Worm (Caenorhabditis elegans) whole organism, early embryonic: ENCODE measurements around the gene rab-7.
A peak's percentile ranks its signal among the peaks of the same experiment; 100 is the strongest.

ENCODE experiments used
- B0310.2 ChIP-seq: sonication (generic microtip); optimal IDR thresholded peaks from 2 replicates; lab custom pipeline; 2016; ENCODE audit warnings: mild to moderate bottlenecking, missing genetic modification characterization, missing compliant biosample characterization
- F13C5.2 ChIP-seq: sonication (generic microtip); optimal IDR thresholded peaks from 2 replicates; lab custom pipeline; 2017; ENCODE audit warnings: mild to moderate bottlenecking, missing genetic modification characterization, inconsistent platforms, missing compliant biosample characterization
- aly-1 ChIP-seq: sonication (generic microtip); optimal IDR thresholded peaks from 2 replicates; lab custom pipeline; 2016; ENCODE audit warnings: missing genetic modification characterization, missing compliant biosample characterization
- ama-1 ChIP-seq: fragments of 150-350 bp; optimal IDR thresholded peaks from 2 replicates; lab custom pipeline; 2014
- ceh-13 ChIP-seq: fragments of 200-800 bp; sonication (Bioruptor generic); optimal IDR thresholded peaks from 2 replicates; lab custom pipeline; 2018; ENCODE audit warnings: mild to moderate bottlenecking, missing genetic modification characterization, missing compliant biosample characterization
- ceh-36 ChIP-seq: sonication (generic microtip); optimal IDR thresholded peaks from 2 replicates; lab custom pipeline; 2016; ENCODE audit warnings: missing genetic modification characterization, inconsistent platforms, missing compliant biosample characterization
- ets-7 ChIP-seq: sonication (generic microtip); optimal IDR thresholded peaks from 2 replicates; lab custom pipeline; 2016; ENCODE audit warnings: missing genotype, missing genetic modification characterization, missing compliant biosample characterization
- flt-1 ChIP-seq: fragments of 200-800 bp; sonication (Bioruptor generic); IDR thresholded peaks from 2 replicates; pipeline ENCODE4 v1.3.6; 2022; ENCODE audit warnings: missing genetic modification characterization, missing compliant biosample characterization
- hmbx-1 ChIP-seq: sonication (generic microtip); optimal IDR thresholded peaks from 2 replicates; lab custom pipeline; 2016; ENCODE audit warnings: mild to moderate bottlenecking, missing genetic modification characterization, missing compliant biosample characterization
- hmg-4 ChIP-seq: fragments of 200-800 bp; sonication (Bioruptor generic); optimal IDR thresholded peaks from 2 replicates; lab custom pipeline; 2018; ENCODE audit warnings: mild to moderate bottlenecking, missing genetic modification characterization, missing compliant biosample characterization
- hnd-1 ChIP-seq: sonication (generic microtip); optimal IDR thresholded peaks from 2 replicates; lab custom pipeline; 2016; ENCODE audit warnings: missing genetic modification characterization, missing compliant biosample characterization
- pes-1 ChIP-seq: fragments of 200-800 bp; sonication (Bioruptor generic); IDR thresholded peaks from 2 replicates; pipeline ENCODE4 v1.3.6; 2022; ENCODE audit warnings: missing genetic modification reagents, missing genetic modification characterization, missing compliant biosample characterization
- scrt-1 ChIP-seq: fragments of 200-800 bp; sonication (Bioruptor generic); IDR thresholded peaks from 2 replicates; pipeline ENCODE4 v1.3.6; 2022; ENCODE audit warnings: missing genetic modification characterization, missing compliant biosample characterization
- sea-1 ChIP-seq: fragments of 200-800 bp; sonication (Bioruptor generic); conservative IDR thresholded peaks from 2 replicates; pipeline ENCODE4 v1.3.6; 2022; ENCODE audit warnings: missing genetic modification characterization, missing compliant biosample characterization
- tbx-11 ChIP-seq: fragments of 200-800 bp; sonication (Bioruptor generic); IDR thresholded peaks from 2 replicates; pipeline ENCODE4 v1.3.6; 2022; ENCODE audit warnings: missing genetic modification characterization, missing compliant biosample characterization
- tbx-37 ChIP-seq: fragments of 200-800 bp; sonication (Bioruptor generic); conservative IDR thresholded peaks from 2 replicates; pipeline ENCODE4 v1.3.6; 2022; ENCODE audit warnings: missing genetic modification reagents, missing genetic modification characterization, missing compliant biosample characterization
- tra-4 ChIP-seq: sonication (generic microtip); optimal IDR thresholded peaks from 2 replicates; lab custom pipeline; 2017; ENCODE audit warnings: missing genetic modification characterization, missing compliant biosample characterization

Gene rab-7

DNA sequence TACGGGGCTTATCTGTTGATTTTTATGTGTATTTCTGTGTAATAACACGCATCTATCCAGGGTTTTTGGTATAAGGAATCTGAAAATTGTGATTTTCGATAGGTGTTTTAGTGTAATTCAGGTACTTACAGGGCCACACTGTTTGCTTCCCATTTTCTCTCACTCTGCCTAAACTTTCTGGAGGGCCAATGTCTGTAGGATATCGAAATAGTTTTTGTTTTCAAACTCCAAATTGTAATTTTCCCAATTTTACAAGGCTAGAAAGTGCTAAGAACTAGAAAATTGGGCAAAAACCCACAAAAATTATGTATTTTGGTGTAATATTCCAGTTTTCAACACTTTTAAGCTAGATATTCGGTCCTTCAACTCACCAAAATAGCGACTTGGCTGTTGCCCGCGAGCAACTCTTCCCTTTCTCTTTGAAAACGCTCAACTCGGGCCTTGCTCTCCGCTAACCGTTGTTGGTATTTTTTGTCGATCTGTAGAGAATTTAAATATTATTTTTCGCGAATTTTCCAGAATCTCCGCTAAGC lies 10.1 kb upstream of the rab-7 start:
- no peak for TF ChIP-seq aly-1
- TF ChIP-seq hmbx-1: no peak
- TF ChIP-seq pes-1 (GFP tag; lab: Robert Waterston, UW): no peak
- no peak for TF ChIP-seq ets-7 (tag; lab: Kevin White, UChicago)

DNA sequence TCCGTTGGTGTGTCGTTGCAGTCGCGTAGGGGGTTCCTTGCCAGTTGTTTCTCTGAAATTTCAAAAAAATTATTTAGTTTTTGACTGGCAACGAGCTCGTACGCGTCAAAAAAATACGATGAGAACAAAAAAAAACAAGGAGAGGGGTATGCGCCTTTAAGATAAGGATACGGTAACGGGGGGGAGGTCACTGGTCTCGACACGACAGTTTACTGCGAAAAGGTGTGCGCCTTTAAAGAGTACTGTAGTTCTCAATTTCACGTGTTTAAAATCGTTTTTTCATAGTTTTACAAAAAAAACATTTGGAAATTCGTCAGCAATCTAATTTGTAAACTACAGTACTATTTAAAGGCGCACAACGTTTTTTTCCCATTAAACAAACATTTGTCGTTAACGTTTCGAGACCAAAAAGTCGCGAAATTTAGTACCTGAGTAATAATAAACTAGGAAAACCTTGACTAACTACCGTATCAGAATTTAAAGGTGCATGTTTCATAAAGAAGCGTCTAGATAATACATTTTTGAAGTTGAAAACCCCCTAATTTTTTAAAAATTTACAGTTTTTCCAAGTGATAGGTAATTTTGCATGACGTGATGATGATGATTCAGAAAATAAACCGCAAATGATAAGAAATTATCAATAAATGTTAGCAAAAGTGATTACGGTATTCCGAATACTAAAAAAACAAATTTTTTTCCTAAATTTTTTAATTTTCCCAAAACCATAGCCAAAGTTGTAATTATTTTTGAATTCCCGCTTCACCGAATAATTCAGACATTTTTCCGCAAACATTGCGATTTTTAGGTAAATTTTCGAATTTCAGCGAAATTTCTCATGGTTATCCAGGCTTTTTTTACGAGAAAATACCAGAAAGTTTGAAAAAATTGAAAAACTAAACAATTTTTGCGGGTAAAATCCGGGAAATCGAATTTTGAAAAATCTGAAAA lies 7.6 kb upstream of the rab-7 start:
- TF ChIP-seq tbx-37 (GFP tag; lab: Robert Waterston, UW): no peak
- TF ChIP-seq scrt-1: no peak
- TF ChIP-seq ama-1 (lab: Kevin White, UChicago): peak; percentile 85
- TF ChIP-seq hnd-1: no peak
- no peak for TF ChIP-seq flt-1 (GFP tag; lab: Robert Waterston, UW)
- TF ChIP-seq hmbx-1: peak; percentile 44
- TF ChIP-seq B0310.2: peak; percentile 56
- no peak for TF ChIP-seq tra-4
- TF ChIP-seq pes-1 (GFP tag; lab: Robert Waterston, UW): 0 out of 2 replicates have a peak, but pooled peaks have one; percentile 21
- 0 out of 2 replicates have a peak, but pooled peaks have one; percentile 40 for TF ChIP-seq sea-1 (GFP tag; lab: Robert Waterston, UW)
- peak; percentile 23 for TF ChIP-seq hmg-4
- TF ChIP-seq ceh-36 (tag; lab: Kevin White, UChicago): no peak
- no peak for TF ChIP-seq ceh-13 (GFP tag; lab: Kevin White, UChicago)

DNA sequence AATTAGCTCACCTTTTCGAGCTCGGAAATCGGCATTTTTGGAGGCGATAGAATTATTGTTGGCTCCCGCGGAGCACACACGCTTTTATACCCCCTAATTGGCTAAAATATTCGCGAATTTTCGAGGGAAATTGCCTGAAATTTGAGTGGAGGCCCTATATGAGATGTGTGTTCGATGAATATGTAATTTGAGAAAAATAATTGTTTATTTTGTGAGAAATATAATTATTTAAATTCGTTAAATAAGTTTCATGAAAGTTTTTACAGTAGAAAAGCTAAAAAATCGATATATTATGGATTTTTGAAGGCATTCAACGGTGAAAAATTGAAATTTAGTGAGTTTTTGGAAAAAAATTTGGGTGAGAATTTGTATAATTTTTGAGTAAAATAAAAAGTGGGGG lies 6.9 kb upstream of the rab-7 start, which contains the start of gene acbp-6:
Gene acbp-6, minus strand, starts transcription at position 101 of the 400 bp plus-strand sequence.
- no peak for TF ChIP-seq ceh-36 (tag; lab: Kevin White, UChicago)
- TF ChIP-seq hmbx-1: no peak
- no peak for TF ChIP-seq B0310.2
- no peak for TF ChIP-seq pes-1 (GFP tag; lab: Robert Waterston, UW)
- no peak for TF ChIP-seq ama-1 (lab: Kevin White, UChicago)

DNA sequence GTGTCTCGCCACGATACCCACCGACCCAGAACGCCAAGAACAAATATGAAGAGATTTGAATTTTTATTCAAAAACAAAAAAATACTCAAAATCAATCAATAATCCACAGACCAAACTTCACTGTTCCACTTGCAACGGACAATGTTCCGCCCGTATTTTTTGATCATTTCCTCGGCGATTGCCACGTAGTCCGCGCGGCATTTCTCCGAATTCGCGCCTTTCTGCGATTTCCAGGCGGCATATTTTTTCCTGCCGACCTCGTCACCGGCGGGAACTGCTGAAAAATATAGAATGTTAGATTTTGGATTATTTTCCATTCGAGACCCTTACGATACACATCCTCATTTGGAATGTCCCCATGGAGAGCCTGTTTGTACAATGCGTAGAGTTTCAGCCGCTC lies 5.5 kb upstream of the rab-7 start:
- TF ChIP-seq tbx-37 (GFP tag; lab: Robert Waterston, UW) (no peak), hnd-1 (no peak), ceh-13 (GFP tag; lab: Kevin White, UChicago) (no peak), hmbx-1 (no peak), scrt-1 (no peak), ceh-36 (tag; lab: Kevin White, UChicago) (no peak), tbx-11 (GFP tag; lab: Robert Waterston, UW) (no peak), sea-1 (GFP tag; lab: Robert Waterston, UW) (no peak), aly-1 (no peak), F13C5.2 (tag; lab: Kevin White, UChicago) (no peak), B0310.2 (no peak), pes-1 (GFP tag; lab: Robert Waterston, UW) (no peak), ets-7 (tag; lab: Kevin White, UChicago) (no peak), ama-1 (lab: Kevin White, UChicago) (no peak), flt-1 (GFP tag; lab: Robert Waterston, UW) (no peak)

DNA sequence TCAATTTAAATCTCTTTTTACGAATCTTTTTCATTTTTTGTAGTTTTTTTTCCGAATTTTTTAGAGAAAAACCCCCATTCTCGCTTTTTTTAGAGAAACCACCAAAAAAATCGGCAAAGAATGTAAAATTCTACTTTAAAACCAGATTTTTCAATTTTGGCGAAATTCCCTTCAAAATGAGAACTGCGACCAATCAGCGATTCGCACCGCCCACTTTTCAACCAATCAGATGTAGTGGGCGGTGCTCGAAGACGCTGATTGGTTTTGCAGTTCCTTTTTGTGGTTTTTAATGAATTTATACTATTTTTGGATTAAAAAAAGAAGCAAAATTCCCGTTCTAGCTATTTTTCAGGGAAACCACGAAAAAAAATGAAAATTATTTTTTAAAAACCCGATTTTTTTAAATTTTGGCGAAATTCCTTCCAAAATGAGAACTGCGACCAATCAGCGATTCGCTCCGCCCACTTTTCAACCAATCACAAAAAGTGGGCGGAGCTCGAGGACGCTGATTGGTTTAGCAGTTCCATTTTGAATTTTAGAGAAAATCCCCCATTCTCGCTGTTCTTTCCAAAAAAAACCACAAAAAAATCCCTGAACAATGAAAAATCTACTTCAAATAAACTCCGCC lies 4.4 kb upstream of the rab-7 start:
- TF ChIP-seq B0310.2: no peak
- no peak for TF ChIP-seq hmbx-1
- no peak for TF ChIP-seq ama-1 (lab: Kevin White, UChicago)
- no peak for TF ChIP-seq tra-4
- no peak for TF ChIP-seq ceh-36 (tag; lab: Kevin White, UChicago)
- no peak for TF ChIP-seq F13C5.2 (tag; lab: Kevin White, UChicago)
- TF ChIP-seq tbx-11 (GFP tag; lab: Robert Waterston, UW): no peak
- TF ChIP-seq hnd-1: no peak
- no peak for TF ChIP-seq hmg-4
- no peak for TF ChIP-seq ceh-13 (GFP tag; lab: Kevin White, UChicago)
- TF ChIP-seq ets-7 (tag; lab: Kevin White, UChicago): no peak
- no peak for TF ChIP-seq pes-1 (GFP tag; lab: Robert Waterston, UW)
- no peak for TF ChIP-seq scrt-1
- no peak for TF ChIP-seq flt-1 (GFP tag; lab: Robert Waterston, UW)
- no peak for TF ChIP-seq tbx-37 (GFP tag; lab: Robert Waterston, UW)
- no peak for TF ChIP-seq aly-1
- TF ChIP-seq sea-1 (GFP tag; lab: Robert Waterston, UW): no peak

DNA sequence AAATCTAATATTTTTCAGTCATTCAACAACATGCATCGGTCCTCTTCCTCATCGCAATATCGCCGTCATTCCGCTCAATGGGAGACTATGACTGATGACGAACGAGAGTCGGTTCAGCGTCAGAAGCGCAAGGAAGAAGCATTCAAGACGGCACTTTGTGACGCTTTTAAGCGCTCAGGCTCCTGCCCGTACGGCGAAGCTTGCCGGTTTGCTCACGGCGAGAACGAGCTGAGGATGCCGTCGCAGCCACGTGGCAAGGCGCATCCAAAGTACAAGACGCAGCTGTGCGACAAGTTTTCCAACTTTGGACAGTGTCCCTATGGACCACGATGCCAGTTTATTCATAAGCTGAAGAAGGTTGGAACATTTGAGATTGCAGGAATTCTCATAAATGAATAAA lies 2.3 kb upstream of the rab-7 start:
- TF ChIP-seq B0310.2: no peak
- no peak for TF ChIP-seq pes-1 (GFP tag; lab: Robert Waterston, UW)
- TF ChIP-seq ceh-36 (tag; lab: Kevin White, UChicago): no peak
- TF ChIP-seq hmbx-1: no peak
- no peak for TF ChIP-seq ets-7 (tag; lab: Kevin White, UChicago)
- no peak for TF ChIP-seq scrt-1
- TF ChIP-seq tbx-37 (GFP tag; lab: Robert Waterston, UW): no peak
- no peak for TF ChIP-seq aly-1
- no peak for TF ChIP-seq ceh-13 (GFP tag; lab: Kevin White, UChicago)

DNA sequence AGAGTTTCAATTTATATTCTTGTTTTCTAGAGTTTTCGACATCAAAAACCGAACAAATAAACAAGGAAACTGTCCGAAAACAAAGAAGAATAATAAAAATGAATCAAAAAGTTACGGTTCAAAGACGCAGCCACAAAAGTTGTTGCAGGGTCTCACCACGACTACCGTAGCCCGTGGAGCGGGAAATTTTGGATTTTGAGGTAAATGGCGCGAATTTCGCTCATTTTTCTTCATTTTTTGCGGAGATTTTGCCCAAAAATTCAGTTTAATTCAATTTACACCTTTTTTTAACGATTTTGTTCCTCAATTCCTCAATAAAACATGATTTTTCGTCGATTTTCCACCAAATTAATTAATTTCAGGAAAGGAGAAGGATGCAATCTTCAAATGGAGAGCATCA lies 1.5 kb upstream of the rab-7 start, which contains the start of gene mex-1:
Gene mex-1, plus strand, starts transcription at position 363 of the 400 bp plus-strand sequence.
- TF ChIP-seq F13C5.2 (tag; lab: Kevin White, UChicago): no peak
- TF ChIP-seq scrt-1: no peak
